Fruit fly (Drosophila melanogaster) whole organism, prepupa: Measurements from ENCODE around the gene yuri.
A peak's percentile ranks its signal among the peaks of the same experiment; 100 is the strongest.

Source experiments
- Blimp-1 ChIP-seq: fragments of 200-800 bp; sonication (Bioruptor generic); optimal IDR thresholded peaks from 3 replicates; lab custom pipeline; 2017; ENCODE audit warnings: missing biosample characterization, missing genetic modification characterization, mild to moderate bottlenecking, moderate library complexity, missing genetic modification reagents
- CG10631 ChIP-seq: fragments of 200-800 bp; sonication (Bioruptor generic); optimal IDR thresholded peaks from 2 replicates; lab custom pipeline; 2016; ENCODE audit warnings: missing biosample characterization, missing genetic modification characterization
- CG10669 ChIP-seq: fragments of 200-800 bp; sonication (Bioruptor generic); optimal IDR thresholded peaks from 3 replicates; lab custom pipeline; 2018; ENCODE audit warnings: missing biosample characterization, mild to moderate bottlenecking, missing genetic modification characterization, moderate library complexity
- CG11762 ChIP-seq: fragments of 200-800 bp; sonication (Bioruptor generic); optimal IDR thresholded peaks from 3 replicates; lab custom pipeline; 2016; ENCODE audit warnings: missing biosample characterization, missing genetic modification characterization; ENCODE audit not compliant: insufficient read depth
- CG11902 ChIP-seq: fragments of 200-800 bp; sonication (Bioruptor generic); optimal IDR thresholded peaks from 3 replicates; lab custom pipeline; 2016; ENCODE audit warnings: missing biosample characterization, missing genetic modification characterization
- CG15336 ChIP-seq: fragments of 200-800 bp; sonication (Bioruptor generic); IDR thresholded peaks from 2 replicates; pipeline ENCODE4 v1.3.6; 2022; ENCODE audit warnings: missing biosample characterization, missing genetic modification characterization
- CG16779 ChIP-seq: fragments of 200-800 bp; sonication (Bioruptor generic); optimal IDR thresholded peaks from 3 replicates; lab custom pipeline; 2017; ENCODE audit warnings: missing biosample characterization, mild to moderate bottlenecking, missing genetic modification characterization
- CG3032 ChIP-seq: fragments of 200-800 bp; optimal IDR thresholded peaks from 2 replicates; lab custom pipeline; 2019; ENCODE audit warnings: missing biosample characterization, mild to moderate bottlenecking, missing genetic modification characterization, moderate library complexity
- CG31627 ChIP-seq: fragments of 200-800 bp; sonication (Bioruptor generic); optimal IDR thresholded peaks from 3 replicates; lab custom pipeline; 2016; ENCODE audit warnings: missing biosample characterization, missing genetic modification characterization
- CG32006 ChIP-seq: fragments of 200-800 bp; sonication (Bioruptor generic); optimal IDR thresholded peaks from 3 replicates; lab custom pipeline; 2017; ENCODE audit warnings: missing biosample characterization, mild to moderate bottlenecking, missing genetic modification characterization
- CG34406 ChIP-seq: fragments of 200-800 bp; sonication (Bioruptor generic); optimal IDR thresholded peaks from 3 replicates; lab custom pipeline; 2016; ENCODE audit warnings: missing biosample characterization, missing genetic modification characterization
- CG3919 ChIP-seq: fragments of 200-800 bp; sonication (Bioruptor generic); optimal IDR thresholded peaks from 3 replicates; lab custom pipeline; 2016; ENCODE audit warnings: missing biosample characterization, missing genetic modification characterization
- CG4318 ChIP-seq: fragments of 200-800 bp; sonication (Bioruptor generic); optimal IDR thresholded peaks from 3 replicates; lab custom pipeline; 2017; ENCODE audit warnings: missing biosample characterization, mild to moderate bottlenecking, missing genetic modification characterization
- CG6163 ChIP-seq: fragments of 200-800 bp; sonication (Bioruptor generic); IDR thresholded peaks from 3 replicates; pipeline ENCODE4 v1.3.6; 2022; ENCODE audit warnings: missing biosample characterization, missing genetic modification characterization
- CG6276 ChIP-seq: fragments of 200-800 bp; sonication (Bioruptor generic); optimal IDR thresholded peaks from 2 replicates; lab custom pipeline; 2017; ENCODE audit warnings: missing biosample characterization, mild to moderate bottlenecking, missing genetic modification characterization
- CG6792 ChIP-seq: fragments of 200-800 bp; sonication (Bioruptor generic); optimal IDR thresholded peaks from 3 replicates; lab custom pipeline; 2016; ENCODE audit warnings: missing biosample characterization, missing genetic modification characterization
- CG6808 ChIP-seq: fragments of 200-800 bp; sonication (Bioruptor generic); optimal IDR thresholded peaks from 3 replicates; lab custom pipeline; 2017; ENCODE audit warnings: missing biosample characterization, missing genetic modification characterization, mild to moderate bottlenecking, moderate library complexity, missing genetic modification reagents
- CG6854 ChIP-seq: fragments of 200-800 bp; sonication (Bioruptor generic); optimal IDR thresholded peaks from 2 replicates; lab custom pipeline; 2017; ENCODE audit warnings: missing biosample characterization, mild to moderate bottlenecking, missing genetic modification characterization
- CG7368 ChIP-seq: fragments of 200-800 bp; sonication (Bioruptor generic); optimal IDR thresholded peaks from 3 replicates; lab custom pipeline; 2016; ENCODE audit warnings: missing biosample characterization, missing genetic modification characterization
- CG8119 ChIP-seq: fragments of 200-800 bp; sonication (Bioruptor generic); IDR thresholded peaks from 3 replicates; pipeline ENCODE4 v1.3.6; 2022; ENCODE audit warnings: missing biosample characterization, missing genetic modification characterization
- CG8319 ChIP-seq: fragments of 200-800 bp; sonication (Bioruptor generic); optimal IDR thresholded peaks from 3 replicates; lab custom pipeline; 2016; ENCODE audit warnings: missing biosample characterization, missing genetic modification characterization
- CG9139 ChIP-seq: fragments of 200-800 bp; sonication (Bioruptor generic); optimal IDR thresholded peaks from 3 replicates; lab custom pipeline; 2017; ENCODE audit warnings: missing biosample characterization, mild to moderate bottlenecking, missing genetic modification characterization
- Eip78C ChIP-seq: fragments of 200-800 bp; sonication (Bioruptor generic); peaks from one replicate; lab custom pipeline; 2016; ENCODE audit warnings: missing biosample characterization, missing genetic modification characterization
- Eip93F ChIP-seq: fragments of 200-800 bp; sonication (Bioruptor generic); optimal IDR thresholded peaks from 2 replicates; lab custom pipeline; 2016; ENCODE audit warnings: missing biosample characterization, mild to moderate bottlenecking, missing genetic modification characterization
- Ets21C ChIP-seq: fragments of 200-800 bp; sonication (Bioruptor generic); optimal IDR thresholded peaks from 3 replicates; lab custom pipeline; 2016; ENCODE audit warnings: missing biosample characterization, missing genetic modification characterization
- Ets96B ChIP-seq: fragments of 200-800 bp; optimal IDR thresholded peaks from 2 replicates; lab custom pipeline; 2019; ENCODE audit warnings: missing biosample characterization, mild to moderate bottlenecking, missing genetic modification characterization, moderate library complexity
- Gug ChIP-seq: fragments of 200-800 bp; sonication (Bioruptor generic); IDR thresholded peaks from 2 replicates; pipeline ENCODE4 v1.3.6; 2022; ENCODE audit warnings: missing biosample characterization, missing genetic modification characterization
- Hr38 ChIP-seq: sonication (Bioruptor generic); optimal IDR thresholded peaks from 2 replicates; lab custom pipeline; 2016; ENCODE audit warnings: missing biosample characterization, missing genetic modification characterization
- Hr4 ChIP-seq: fragments of 200-800 bp; sonication (Bioruptor generic); optimal IDR thresholded peaks from 3 replicates; lab custom pipeline; 2016; ENCODE audit warnings: missing biosample characterization, missing genetic modification characterization
- Lpt ChIP-seq: fragments of 200-800 bp; sonication (Bioruptor generic); optimal IDR thresholded peaks from 3 replicates; lab custom pipeline; 2016; ENCODE audit warnings: missing biosample characterization, missing genetic modification characterization
- Met ChIP-seq: fragments of 200-800 bp; sonication (Bioruptor generic); optimal IDR thresholded peaks from 3 replicates; lab custom pipeline; 2016; ENCODE audit warnings: missing biosample characterization, missing genetic modification characterization
- OdsH ChIP-seq: fragments of 200-800 bp; sonication (Bioruptor generic); optimal IDR thresholded peaks from 3 replicates; lab custom pipeline; 2016; ENCODE audit warnings: missing biosample characterization, missing genetic modification characterization
- Smox ChIP-seq: fragments of 200-800 bp; sonication (Bioruptor generic); optimal IDR thresholded peaks from 3 replicates; lab custom pipeline; 2016; ENCODE audit warnings: missing biosample characterization, missing genetic modification characterization
- Sox102F ChIP-seq: fragments of 200-800 bp; sonication (Bioruptor generic); optimal IDR thresholded peaks from 2 replicates; lab custom pipeline; 2016; ENCODE audit warnings: missing biosample characterization, mild to moderate bottlenecking, missing genetic modification characterization
- Sox14 ChIP-seq: fragments of 200-800 bp; sonication (Bioruptor generic); optimal IDR thresholded peaks from 3 replicates; lab custom pipeline; 2016; ENCODE audit warnings: missing biosample characterization, missing genetic modification characterization
- Sox15 ChIP-seq: fragments of 200-800 bp; sonication (Bioruptor generic); optimal IDR thresholded peaks from 3 replicates; lab custom pipeline; 2016; ENCODE audit warnings: missing biosample characterization, missing genetic modification characterization
- achi ChIP-seq: fragments of 200-800 bp; sonication (Bioruptor generic); optimal IDR thresholded peaks from 3 replicates; lab custom pipeline; 2016; ENCODE audit warnings: missing biosample characterization, missing genetic modification characterization
- cyc ChIP-seq: fragments of 200-800 bp; sonication (Bioruptor generic); optimal IDR thresholded peaks from 3 replicates; lab custom pipeline; 2016; ENCODE audit warnings: missing biosample characterization, missing genetic modification characterization
- dac ChIP-seq: fragments of 200-800 bp; sonication (Bioruptor generic); optimal IDR thresholded peaks from 2 replicates; lab custom pipeline; 2017; ENCODE audit warnings: missing biosample characterization, mild to moderate bottlenecking, missing genetic modification characterization
- dsx ChIP-seq: fragments of 200-800 bp; optimal IDR thresholded peaks from 3 replicates; lab custom pipeline; 2019; ENCODE audit warnings: missing biosample characterization, mild to moderate bottlenecking, missing genetic modification characterization, moderate library complexity; ENCODE audit not compliant: poor library complexity, severe bottlenecking
- eg ChIP-seq: fragments of 200-800 bp; sonication (Bioruptor generic); IDR thresholded peaks from 3 replicates; pipeline ENCODE4 v1.3.6; 2022; ENCODE audit warnings: missing biosample characterization, missing genetic modification characterization
- esn ChIP-seq: fragments of 200-800 bp; sonication (Bioruptor generic); optimal IDR thresholded peaks from 2 replicates; lab custom pipeline; 2016; ENCODE audit warnings: missing biosample characterization, mild to moderate bottlenecking, missing genetic modification characterization, moderate library complexity
- fd59A ChIP-seq: fragments of 200-800 bp; sonication (Bioruptor generic); optimal IDR thresholded peaks from 2 replicates; lab custom pipeline; 2017; ENCODE audit warnings: missing biosample characterization, mild to moderate bottlenecking, missing genetic modification characterization, missing genetic modification reagents
- fd85E ChIP-seq: fragments of 200-800 bp; sonication (Bioruptor generic); optimal IDR thresholded peaks from 3 replicates; lab custom pipeline; 2016; ENCODE audit warnings: missing biosample characterization, missing genetic modification characterization
- fkh ChIP-seq: fragments of 200-800 bp; sonication (Bioruptor generic); optimal IDR thresholded peaks from 3 replicates; lab custom pipeline; 2017; ENCODE audit warnings: missing biosample characterization, mild to moderate bottlenecking, missing genetic modification characterization, moderate library complexity
- net ChIP-seq: fragments of 200-800 bp; sonication (Bioruptor generic); optimal IDR thresholded peaks from 3 replicates; lab custom pipeline; 2016; ENCODE audit warnings: missing biosample characterization, missing genetic modification characterization
- pdm3 ChIP-seq: fragments of 200-800 bp; sonication (Bioruptor generic); optimal IDR thresholded peaks from 3 replicates; lab custom pipeline; 2016; ENCODE audit warnings: missing biosample characterization, missing genetic modification characterization
- salr ChIP-seq, 2 experiments: fragments of 200-800 bp; sonication (Bioruptor generic); optimal IDR thresholded peaks; 3 replicates each; lab custom pipeline; 2016 to 2018; ENCODE audit warnings: missing biosample characterization in 2 of 2, missing genetic modification characterization in 2 of 2, mild to moderate bottlenecking in 1 of 2
- spab ChIP-seq: fragments of 200-800 bp; sonication (Bioruptor generic); optimal IDR thresholded peaks from 2 replicates; lab custom pipeline; 2017; ENCODE audit warnings: missing biosample characterization, mild to moderate bottlenecking, missing genetic modification characterization, missing genetic modification reagents
- svp ChIP-seq: fragments of 200-800 bp; sonication (Bioruptor generic); peaks from one replicate; lab custom pipeline; 2016; ENCODE audit warnings: missing biosample characterization, missing genetic modification characterization
- topi ChIP-seq: fragments of 200-800 bp; sonication (Bioruptor generic); optimal IDR thresholded peaks from 3 replicates; lab custom pipeline; 2016; ENCODE audit warnings: missing biosample characterization, missing genetic modification characterization
- vri ChIP-seq: fragments of 200-800 bp; sonication (Bioruptor generic); optimal IDR thresholded peaks from 3 replicates; lab custom pipeline; 2016; ENCODE audit warnings: missing biosample characterization, mild to moderate bottlenecking, missing genetic modification characterization

yuri gene

dm6 chr2L:15273521-15274123, 9.1 kb upstream of the yuri start:
- TF ChIP-seq Hr4 (GFP tag; lab: Kevin White, UChicago) (peak; percentile 54), achi (GFP tag; lab: Kevin White, UChicago) (peak; percentile 35), Eip78C (peak; percentile 70), eg (0 out of 3 replicates have a peak, but pooled peaks have one; percentile 29), CG34406 (no peak), esn (peak; percentile 25), topi (GFP tag; lab: Kevin White, UChicago) (peak; percentile 30), vri (GFP tag; lab: Kevin White, UChicago) (no peak), pdm3 (peak; percentile 40), Sox102F (GFP tag; lab: Kevin White, UChicago) (peak; percentile 1), CG11762 (GFP tag; lab: Kevin White, UChicago) (no peak), CG6276 (peak; percentile 24), Blimp-1 (GFP tag; lab: Kevin White, UChicago) (no peak), net (no peak), dsx (no peak), CG16779 (no peak), CG31627 (peak; percentile 35), Ets21C (no peak), CG6808 (GFP tag; lab: Kevin White, UChicago) (no peak), salr (GFP tag; optimal IDR thresholded peaks at IDR 0.05; lab: Kevin White, UChicago) (no peak), Gug (GFP tag; lab: Robert Waterston, UW) (no peak), CG7368 (no peak), fkh (GFP tag; lab: Kevin White, UChicago) (no peak), CG9139 (GFP tag; lab: Kevin White, UChicago) (no peak), CG8119 (0 out of 3 replicates have a peak, but pooled peaks have one; percentile 40), CG11902 (GFP tag; lab: Kevin White, UChicago) (no peak), CG6163 (GFP tag; lab: Robert Waterston, UW) (peak; percentile 34; the same call in 1 of the 3 replicates), OdsH (peak; percentile 1), dac (GFP tag; lab: Kevin White, UChicago) (no peak), Smox (GFP tag; lab: Kevin White, UChicago) (no peak), CG10669 (GFP tag; lab: Kevin White, UChicago) (peak; percentile 22), CG32006 (GFP tag; lab: Kevin White, UChicago) (peak; percentile 35), Lpt (GFP tag; lab: Kevin White, UChicago) (no peak), fd85E (GFP tag; lab: Kevin White, UChicago) (no peak), Ets96B (tag; lab: Kevin White, UChicago) (peak; percentile 14), CG3919 (GFP tag; lab: Kevin White, UChicago) (peak; percentile 44), CG3032 (tag; lab: Kevin White, UChicago) (peak; percentile 32), CG4318 (GFP tag; lab: Kevin White, UChicago) (no peak), Sox15 (GFP tag; lab: Kevin White, UChicago) (no peak), CG15336 (no peak), svp (GFP tag; lab: Kevin White, UChicago) (peak; percentile 78), Met (GFP tag; lab: Kevin White, UChicago) (peak; percentile 8), CG8319 (no peak), CG6854 (GFP tag; lab: Kevin White, UChicago) (no peak), Eip93F (GFP tag; lab: Kevin White, UChicago) (no peak), fd59A (GFP tag; lab: Kevin White, UChicago) (no peak), CG10631 (GFP tag; lab: Kevin White, UChicago) (peak; percentile 7), Sox14 (no peak), cyc (GFP tag; lab: Kevin White, UChicago) (peak; percentile 17), Hr38 (no peak), CG6792 (no peak), spab (GFP tag; lab: Kevin White, UChicago) (no peak)
